Worm (Caenorhabditis elegans) whole organism, L1 larva: ENCODE data around the gene srw-71.

ENCODE experiments used
- ceh-8 ChIP-seq: fragments of 200-800 bp; sonication (Bioruptor generic); optimal IDR thresholded peaks from 2 replicates; lab custom pipeline; 2018; ENCODE audit warnings: mild to moderate bottlenecking, missing genetic modification characterization, moderate library complexity, missing compliant biosample characterization
- pqm-1 ChIP-seq: sonication (generic microtip); optimal IDR thresholded peaks from 3 replicates; lab custom pipeline; 2017; ENCODE audit warnings: missing biosample characterization, missing genetic modification characterization
- rnt-1 ChIP-seq: sonication (generic microtip); optimal IDR thresholded peaks from 2 replicates; lab custom pipeline; 2016; ENCODE audit warnings: mild to moderate bottlenecking, missing genetic modification characterization, moderate library complexity, missing compliant biosample characterization
- unc-30 ChIP-seq: sonication (generic microtip); optimal IDR thresholded peaks from 2 replicates; lab custom pipeline; 2017; ENCODE audit warnings: missing biosample characterization, missing genetic modification characterization

Gene srw-71

ce11 chrV:7379384-7379783 lies 51.5 kb downstream of the srw-71 start, which contains the start of gene srsx-24:
Gene srsx-24 (minus strand): TSS chrV:7379484.
- TF ChIP-seq rnt-1 (tag; lab: Kevin White, UChicago): no peak
- TF ChIP-seq unc-30 (tag; lab: Kevin White, UChicago): no peak
- TF ChIP-seq ceh-8 (GFP tag; lab: Kevin White, UChicago): peak; percentile 40
- no peak for TF ChIP-seq pqm-1 (tag; lab: Kevin White, UChicago)
